Worm (Caenorhabditis elegans) whole organism, mixed stage, embryonic: ENCODE results near the gene Y38E10A.35.
"Not testable (repeated sequence)": the region's sequence is repeated elsewhere in the genome, so short reads cannot be mapped to it uniquely, and the experiment has no call there.

Experiments used
- bed-3 ChIP-seq: fragments of 200-800 bp; sonication (Bioruptor generic); optimal IDR thresholded peaks from 3 replicates; lab custom pipeline; 2018; ENCODE audit warnings: mild to moderate bottlenecking, missing genetic modification characterization, moderate library complexity, missing compliant biosample characterization
- ceh-39 ChIP-seq: fragments of 150-350 bp; optimal IDR thresholded peaks from 2 replicates; lab custom pipeline; 2014; ENCODE audit warnings: missing biosample characterization, missing genetic modification characterization
- ceh-43 ChIP-seq: fragments of 200-800 bp; sonication (Bioruptor generic); optimal IDR thresholded peaks from 2 replicates; lab custom pipeline; 2018; ENCODE audit warnings: mild to moderate bottlenecking, missing genetic modification characterization, moderate library complexity, missing compliant biosample characterization
- ceh-83 ChIP-seq: fragments of 200-800 bp; sonication (Bioruptor generic); optimal IDR thresholded peaks from 2 replicates; lab custom pipeline; 2018; ENCODE audit warnings: mild to moderate bottlenecking, missing genetic modification characterization, missing compliant biosample characterization
- ces-1 ChIP-seq: fragments of 150-350 bp; optimal IDR thresholded peaks from 2 replicates; lab custom pipeline; 2014; ENCODE audit warnings: missing biosample characterization, missing genetic modification reagents, missing genetic modification characterization
- cnd-1 ChIP-seq: fragments of 200-800 bp; sonication (Bioruptor generic); optimal IDR thresholded peaks from 2 replicates; lab custom pipeline; 2018; ENCODE audit warnings: mild to moderate bottlenecking, missing genetic modification characterization, missing compliant biosample characterization
- drap-1 ChIP-seq: fragments of 200-800 bp; sonication (Bioruptor generic); optimal IDR thresholded peaks from 3 replicates; lab custom pipeline; 2018; ENCODE audit warnings: mild to moderate bottlenecking, missing genetic modification characterization, missing compliant biosample characterization
- elt-1 ChIP-seq: sonication (generic microtip); optimal IDR thresholded peaks from 2 replicates; lab custom pipeline; 2017; ENCODE audit warnings: missing genetic modification characterization, mild to moderate bottlenecking, missing compliant biosample characterization, antibody characterized with exemption, moderate library complexity, borderline replicate concordance; ENCODE audit not compliant: insufficient read depth
- elt-3 ChIP-seq: fragments of 150-350 bp; optimal IDR thresholded peaks from 2 replicates; lab custom pipeline; 2014; ENCODE audit warnings: missing biosample characterization, missing genetic modification characterization
- flh-1 ChIP-seq: fragments of 200-800 bp; sonication (Bioruptor generic); optimal IDR thresholded peaks from 2 replicates; lab custom pipeline; 2018; ENCODE audit warnings: mild to moderate bottlenecking, missing genetic modification characterization, moderate library complexity, missing compliant biosample characterization
- ham-2 ChIP-seq: fragments of 200-800 bp; sonication (Bioruptor generic); optimal IDR thresholded peaks from 2 replicates; lab custom pipeline; 2018; ENCODE audit warnings: mild to moderate bottlenecking, missing genetic modification characterization, missing compliant biosample characterization
- hlh-1 ChIP-seq: fragments of 150-350 bp; optimal IDR thresholded peaks from 2 replicates; lab custom pipeline; 2014; ENCODE audit warnings: missing biosample characterization, missing genetic modification reagents, missing genetic modification characterization
- lin-13 ChIP-seq: fragments of 150-350 bp; optimal IDR thresholded peaks from 2 replicates; lab custom pipeline; 2014; ENCODE audit warnings: missing biosample characterization, missing genetic modification characterization
- lin-32 ChIP-seq: fragments of 200-800 bp; sonication (Bioruptor generic); optimal IDR thresholded peaks from 2 replicates; lab custom pipeline; 2018; ENCODE audit warnings: mild to moderate bottlenecking, missing genetic modification characterization, missing compliant biosample characterization
- lsy-2 ChIP-seq: fragments of 150-350 bp; optimal IDR thresholded peaks from 2 replicates; lab custom pipeline; 2014; ENCODE audit warnings: missing biosample characterization, missing genetic modification characterization
- mab-5 ChIP-seq: fragments of 150-350 bp; optimal IDR thresholded peaks from 2 replicates; lab custom pipeline; 2014; ENCODE audit warnings: missing biosample characterization, missing genetic modification characterization
- mep-1 ChIP-seq: fragments of 150-350 bp; optimal IDR thresholded peaks from 2 replicates; lab custom pipeline; 2017; ENCODE audit warnings: missing biosample characterization, missing genetic modification reagents, missing genetic modification characterization, inconsistent platforms
- mls-2 ChIP-seq: sonication (generic microtip); optimal IDR thresholded peaks from 2 replicates; lab custom pipeline; 2016; ENCODE audit warnings: mild to moderate bottlenecking, missing genetic modification characterization, moderate library complexity, missing compliant biosample characterization
- nhr-12 ChIP-seq: fragments of 150-350 bp; optimal IDR thresholded peaks from 2 replicates; lab custom pipeline; 2014; ENCODE audit warnings: missing biosample characterization, missing genetic modification characterization
- nhr-2 ChIP-seq: fragments of 150-350 bp; optimal IDR thresholded peaks from 2 replicates; lab custom pipeline; 2014; ENCODE audit warnings: missing biosample characterization, missing genetic modification characterization
- nhr-237 ChIP-seq: fragments of 150-350 bp; optimal IDR thresholded peaks from 2 replicates; lab custom pipeline; 2014; ENCODE audit warnings: missing biosample characterization, missing genetic modification characterization
- nhr-28 ChIP-seq: fragments of 150-350 bp; optimal IDR thresholded peaks from 2 replicates; lab custom pipeline; 2014; ENCODE audit warnings: missing biosample characterization, missing genetic modification characterization
- nhr-76 ChIP-seq: sonication (generic microtip); optimal IDR thresholded peaks from 2 replicates; lab custom pipeline; 2017; ENCODE audit warnings: missing biosample characterization, missing genetic modification characterization
- pha-4 ChIP-seq: fragments of 150-350 bp; optimal IDR thresholded peaks from 2 replicates; lab custom pipeline; 2018; ENCODE audit warnings: missing biosample characterization, missing genetic modification reagents, missing genetic modification characterization
- sem-2 ChIP-seq: fragments of 200-800 bp; sonication (Bioruptor generic); optimal IDR thresholded peaks from 2 replicates; lab custom pipeline; 2018; ENCODE audit warnings: mild to moderate bottlenecking, missing genetic modification characterization, missing compliant biosample characterization
- sptf-1 ChIP-seq: sonication (generic microtip); optimal IDR thresholded peaks from 2 replicates; lab custom pipeline; 2017; ENCODE audit warnings: mild to moderate bottlenecking, missing genetic modification characterization, moderate library complexity, missing compliant biosample characterization
- tbx-8 ChIP-seq: fragments of 200-800 bp; sonication (Bioruptor generic); optimal IDR thresholded peaks from 2 replicates; lab custom pipeline; 2018; ENCODE audit warnings: mild to moderate bottlenecking, missing genetic modification characterization, moderate library complexity, missing compliant biosample characterization
- unc-120 ChIP-seq: sonication (generic microtip); optimal IDR thresholded peaks from 2 replicates; lab custom pipeline; 2017; ENCODE audit warnings: missing genetic modification characterization, missing compliant biosample characterization; ENCODE audit not compliant: poor library complexity, severe bottlenecking
- unc-39 ChIP-seq: fragments of 150-350 bp; optimal IDR thresholded peaks from 2 replicates; lab custom pipeline; 2014; ENCODE audit warnings: missing biosample characterization, missing genetic modification characterization
- unc-62 ChIP-seq: fragments of 150-350 bp; optimal IDR thresholded peaks from 2 replicates; lab custom pipeline; 2014; ENCODE audit warnings: missing biosample characterization, missing genetic modification reagents, missing genetic modification characterization
- zip-8 ChIP-seq: fragments of 150-350 bp; optimal IDR thresholded peaks from 2 replicates; lab custom pipeline; 2014; ENCODE audit warnings: missing biosample characterization, missing genetic modification characterization

Gene Y38E10A.35

ce11 chrII:12544533-12544932 is 28.1 kb downstream of the Y38E10A.35 start, which contains the start of gene F49C5.9:
Gene F49C5.9, minus strand, starts transcription at chrII:12544633.
- TF ChIP-seq ceh-43 (GFP tag; lab: Kevin White, UChicago), result no peak
- TF ChIP-seq unc-120, result no peak
- no peak for TF ChIP-seq nhr-76
- TF ChIP-seq zip-8, result no peak
- no peak for TF ChIP-seq elt-3 (tag; lab: Kevin White, UChicago)
- no peak for TF ChIP-seq cnd-1 (tag; lab: Kevin White, UChicago)
- no peak for TF ChIP-seq unc-39 (tag; lab: Kevin White, UChicago)

DNA sequence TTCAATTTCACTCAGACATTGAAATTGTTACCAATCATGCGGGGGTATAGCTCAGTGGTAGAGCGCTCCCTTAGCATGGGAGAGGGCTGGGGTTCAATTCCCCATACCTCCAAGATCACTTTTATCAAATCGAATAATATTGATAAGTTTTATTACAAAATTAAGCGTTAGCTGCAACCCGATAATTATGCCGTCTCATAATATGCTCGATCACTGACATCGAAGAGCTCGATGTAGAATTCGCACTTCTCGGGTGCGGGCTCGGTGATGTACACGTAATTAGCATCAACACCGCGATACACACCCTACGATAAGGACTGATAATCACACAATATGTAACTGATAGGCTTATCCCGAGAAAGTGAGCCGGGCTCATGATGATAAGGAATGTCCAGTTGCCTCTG is 30.1 kb downstream of the Y38E10A.35 start:
- TF ChIP-seq mep-1 (tag; lab: Kevin White, UChicago) (no peak), lin-13 (tag; lab: Kevin White, UChicago) (no peak), ham-2 (GFP tag; lab: Kevin White, UChicago) (no peak), unc-39 (tag; lab: Kevin White, UChicago) (no peak), mab-5 (tag; lab: Kevin White, UChicago) (no peak), mls-2 (tag; lab: Kevin White, UChicago) (no peak), ceh-43 (GFP tag; lab: Kevin White, UChicago) (no peak), elt-3 (tag; lab: Kevin White, UChicago) (no peak), hlh-1 (no peak), nhr-2 (tag; lab: Kevin White, UChicago) (no peak)

- TF ChIP-seq ham-2 (GFP tag; lab: Kevin White, UChicago) (no peak), ceh-83 (GFP tag; lab: Kevin White, UChicago) (no peak), lin-13 (tag; lab: Kevin White, UChicago) (no peak), nhr-76 (no peak), drap-1 (GFP tag; lab: Kevin White, UChicago) (no peak), mep-1 (tag; lab: Kevin White, UChicago) (no peak), nhr-237 (no peak), unc-120 (no peak), nhr-12 (tag; lab: Kevin White, UChicago) (no peak), nhr-28 (no peak), unc-39 (tag; lab: Kevin White, UChicago) (no peak), zip-8 (no peak), nhr-2 (tag; lab: Kevin White, UChicago) (no peak)
Measured at ce11 chrII:12539395-12539794, 33.3 kb downstream of the Y38E10A.35 start.

DNA sequence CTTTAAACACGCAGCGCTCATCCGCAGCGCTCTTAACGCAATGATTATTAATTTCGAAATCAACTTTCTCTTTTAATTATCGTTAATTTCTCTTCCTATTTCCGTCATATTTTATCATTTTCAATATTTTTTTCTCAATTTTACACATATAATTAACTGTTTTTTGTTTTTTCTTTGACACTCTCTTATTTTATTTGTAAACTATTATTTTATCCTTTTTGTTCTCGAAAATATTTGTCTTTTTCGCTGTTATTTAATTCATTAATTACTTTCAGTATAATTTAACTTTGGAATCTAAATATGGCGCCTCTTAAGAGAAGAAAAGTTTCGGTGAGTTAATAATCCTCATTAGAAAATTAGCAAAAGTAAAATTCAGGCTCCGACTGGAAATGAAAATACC is 36.5 kb downstream of the Y38E10A.35 start, which contains the start of gene F49C5.3:
F49C5.3 (plus strand) TSS at position 301 of the 400 bp plus-strand sequence.
- not testable (repeated sequence) for TF ChIP-seq flh-1 (GFP tag; lab: Kevin White, UChicago); unc-120; elt-1 (tag; lab: Kevin White, UChicago)

DNA sequence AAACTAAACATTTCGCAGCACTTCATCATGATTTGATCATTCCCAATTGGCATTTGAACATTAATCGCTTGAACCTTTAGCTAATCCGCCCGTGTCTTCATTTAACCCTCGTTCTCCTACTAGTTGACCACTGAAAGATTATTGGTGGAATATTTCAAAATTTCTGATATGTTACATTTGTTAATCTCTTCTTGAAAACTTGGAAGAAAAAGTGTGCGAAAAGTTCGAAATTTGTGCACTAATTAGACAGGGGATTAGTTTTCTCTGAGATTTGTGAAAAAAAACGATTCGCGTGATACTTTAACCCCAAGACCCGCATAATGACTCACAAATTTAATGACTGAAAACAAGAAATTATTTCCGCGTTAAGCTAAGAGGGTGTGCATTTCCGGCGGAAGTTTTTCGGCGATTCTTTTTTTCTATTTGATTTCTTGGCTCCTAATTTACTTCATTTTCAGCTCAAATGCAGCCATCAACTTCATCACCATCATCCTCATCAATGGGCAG is 37.3 kb downstream of the Y38E10A.35 start, which contains the start of gene nimk-1:
nimk-1 (plus strand) TSS at position 457 of the 507 bp plus-strand sequence.
- no peak for TF ChIP-seq elt-3 (tag; lab: Kevin White, UChicago)
- no peak for TF ChIP-seq drap-1 (GFP tag; lab: Kevin White, UChicago)
- TF ChIP-seq unc-39 (tag; lab: Kevin White, UChicago), result no peak
- no peak for TF ChIP-seq ces-1 (GFP tag; lab: Kevin White, UChicago)
- TF ChIP-seq sem-2 (GFP tag; lab: Kevin White, UChicago), result no peak
- no peak for TF ChIP-seq zip-8
- no peak for TF ChIP-seq lin-32 (GFP tag; lab: Kevin White, UChicago)
- TF ChIP-seq unc-62, result no peak
- no peak for TF ChIP-seq hlh-1

DNA sequence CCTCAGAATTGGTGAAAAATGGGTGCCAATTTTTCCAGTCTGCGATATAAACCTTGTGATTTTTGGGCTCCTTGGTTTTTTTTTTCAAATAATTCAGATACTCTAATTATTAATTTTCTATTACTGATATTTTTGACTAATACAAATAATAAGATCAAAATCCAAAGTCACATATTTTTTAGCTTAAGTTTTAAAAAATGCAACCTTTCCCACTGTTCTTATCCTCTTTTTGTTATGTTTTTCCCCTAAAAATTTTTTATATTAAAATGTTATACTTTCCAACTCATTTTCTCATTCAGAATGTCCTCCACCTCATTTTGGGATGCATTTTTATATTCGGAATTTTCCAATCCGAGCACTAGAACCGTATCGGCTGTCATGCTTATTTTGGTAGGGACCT is 41.7 kb downstream of the Y38E10A.35 start, which contains the start of gene srx-120:
srx-120 (plus strand) TSS at position 301 of the 400 bp plus-strand sequence.
- no peak for TF ChIP-seq ceh-39 (tag; lab: Kevin White, UChicago)
- TF ChIP-seq tbx-8 (GFP tag; lab: Kevin White, UChicago), result no peak
- TF ChIP-seq zip-8, result no peak
- TF ChIP-seq ceh-43 (GFP tag; lab: Kevin White, UChicago), result no peak
- TF ChIP-seq sptf-1 (tag; lab: Kevin White, UChicago), result no peak
- no peak for TF ChIP-seq lsy-2 (tag; lab: Kevin White, UChicago)
- TF ChIP-seq bed-3 (GFP tag; lab: Kevin White, UChicago), result no peak
- TF ChIP-seq nhr-2 (tag; lab: Kevin White, UChicago), result no peak
- no peak for TF ChIP-seq pha-4 (tag; lab: Kevin White, UChicago)
- no peak for TF ChIP-seq unc-39 (tag; lab: Kevin White, UChicago)
- TF ChIP-seq nhr-76, result no peak
- TF ChIP-seq nhr-12 (tag; lab: Kevin White, UChicago), result no peak
- TF ChIP-seq elt-3 (tag; lab: Kevin White, UChicago), result no peak
- no peak for TF ChIP-seq nhr-237
- TF ChIP-seq nhr-28, result no peak
- no peak for TF ChIP-seq sem-2 (GFP tag; lab: Kevin White, UChicago)
- TF ChIP-seq unc-62, result no peak
- TF ChIP-seq cnd-1 (tag; lab: Kevin White, UChicago), result no peak
- no peak for TF ChIP-seq unc-120
- no peak for TF ChIP-seq ces-1 (GFP tag; lab: Kevin White, UChicago)
